Fruit fly (Drosophila melanogaster): ENCODE results near the gene Ndf.

The Ndf gene

DNA sequence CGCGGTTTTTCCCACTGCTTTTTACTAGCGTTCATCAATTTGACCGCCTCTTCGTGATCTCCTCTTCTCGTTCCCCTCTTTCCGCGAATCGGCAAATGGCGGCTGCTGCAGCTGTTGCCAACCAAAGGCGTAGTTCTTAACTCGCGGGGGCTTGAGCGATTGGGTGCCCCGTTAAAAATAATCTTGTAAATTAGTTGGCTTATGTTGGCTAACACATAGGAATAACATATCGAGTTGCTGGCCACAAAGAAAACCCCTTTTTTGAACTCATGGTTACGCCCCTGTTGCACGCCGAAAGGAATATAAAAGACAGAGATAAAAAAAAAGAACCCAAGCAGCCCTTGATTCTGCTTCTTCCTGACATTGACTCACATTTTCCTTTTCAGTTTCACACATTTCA, 53.6 kb downstream of the Ndf start (continued):
- TF ChIP-seq NC2α (GFP tag; optimal IDR thresholded peaks at IDR 0.05) (peak; percentile 32), Ada2b (GFP tag; IDR thresholded peaks at IDR 0.05) (peak; percentile 76), kay (GFP tag; optimal IDR thresholded peaks at IDR 0.05) (no peak), slbo (GFP tag; IDR thresholded peaks at IDR 0.05) (peak; percentile 79), bbx (GFP tag; IDR thresholded peaks at IDR 0.05; ENCODE audit: partially characterized antibody) (no peak), zfh2 (GFP tag; optimal IDR thresholded peaks at IDR 0.05) (no peak), tna (GFP tag; IDR thresholded peaks at IDR 0.05; ENCODE audit: partially characterized antibody) (no peak), az2 (GFP tag; optimal IDR thresholded peaks at IDR 0.05) (peak; percentile 75), zen2 (GFP tag; IDR thresholded peaks at IDR 0.05; ENCODE audit: partially characterized antibody) (no peak), Sin3A (optimal IDR thresholded peaks at IDR 0.05) (no peak), CG4328 (GFP tag; optimal IDR thresholded peaks at IDR 0.05) (no peak), scrt (GFP tag; optimal IDR thresholded peaks at IDR 0.05) (no peak), HmgD (GFP tag; optimal IDR thresholded peaks at IDR 0.05) (no peak), gsb (GFP tag; IDR thresholded peaks at IDR 0.05) (no peak), B-H1 (GFP tag; IDR thresholded peaks at IDR 0.05) (peak; percentile 56; the same call in 2 of the 3 replicates), usp (GFP tag; optimal IDR thresholded peaks at IDR 0.05) (no peak), CG14014 (GFP tag; IDR thresholded peaks at IDR 0.05) (peak; percentile 66), sens-2 (GFP tag; IDR thresholded peaks at IDR 0.05) (peak; percentile 76), NFAT (GFP tag; IDR thresholded peaks at IDR 0.05) (peak; percentile 75), ewg (GFP tag; optimal IDR thresholded peaks at IDR 0.05) (peak; percentile 50), repo (GFP tag; optimal IDR thresholded peaks at IDR 0.05) (no peak), CG2116 (GFP tag; optimal IDR thresholded peaks at IDR 0.05) (no peak), CG9876 (GFP tag; optimal IDR thresholded peaks at IDR 0.05) (peak; percentile 5), danr (GFP tag; IDR thresholded peaks at IDR 0.05) (peak; percentile 48; the same call in 1 of the 2 replicates), CG4360 (GFP tag; IDR thresholded peaks at IDR 0.05) (peak; percentile 51), CoRest (tag; optimal IDR thresholded peaks at IDR 0.05) (peak; percentile 12), CG14710 (tag; optimal IDR thresholded peaks at IDR 0.05) (peak; percentile 63), CG34376 (GFP tag; optimal IDR thresholded peaks at IDR 0.05) (no peak), HLH54F (GFP tag; optimal IDR thresholded peaks at IDR 0.05) (peak; percentile 59), Hey (tag; optimal IDR thresholded peaks at IDR 0.05) (no peak), ssp (GFP tag; IDR thresholded peaks at IDR 0.05) (peak; percentile 76), luna (GFP tag; optimal IDR thresholded peaks at IDR 0.05) (no peak), sug (tag; optimal IDR thresholded peaks at IDR 0.05) (no peak), CG32767 (GFP tag; IDR thresholded peaks at IDR 0.05) (peak; percentile 67), Hr78 (GFP tag; optimal IDR thresholded peaks at IDR 0.05) (peak in 1 of 2 experiments; percentile 2), CG11723 (GFP tag; optimal IDR thresholded peaks at IDR 0.05) (no peak), crol (GFP tag; IDR thresholded peaks at IDR 0.05) (no peak), CG11560 (tag; IDR thresholded peaks at IDR 0.05) (0 out of 3 replicates have a peak, but pooled peaks have one; percentile 40), cato (GFP tag; optimal IDR thresholded peaks at IDR 0.05; ENCODE audit: borderline replicate concordance) (peak; percentile 12), dati (GFP tag; IDR thresholded peaks at IDR 0.05) (peak; percentile 77)
